Fruit fly (Drosophila melanogaster): ENCODE data around the gene GATAe.

Gene GATAe

DNA sequence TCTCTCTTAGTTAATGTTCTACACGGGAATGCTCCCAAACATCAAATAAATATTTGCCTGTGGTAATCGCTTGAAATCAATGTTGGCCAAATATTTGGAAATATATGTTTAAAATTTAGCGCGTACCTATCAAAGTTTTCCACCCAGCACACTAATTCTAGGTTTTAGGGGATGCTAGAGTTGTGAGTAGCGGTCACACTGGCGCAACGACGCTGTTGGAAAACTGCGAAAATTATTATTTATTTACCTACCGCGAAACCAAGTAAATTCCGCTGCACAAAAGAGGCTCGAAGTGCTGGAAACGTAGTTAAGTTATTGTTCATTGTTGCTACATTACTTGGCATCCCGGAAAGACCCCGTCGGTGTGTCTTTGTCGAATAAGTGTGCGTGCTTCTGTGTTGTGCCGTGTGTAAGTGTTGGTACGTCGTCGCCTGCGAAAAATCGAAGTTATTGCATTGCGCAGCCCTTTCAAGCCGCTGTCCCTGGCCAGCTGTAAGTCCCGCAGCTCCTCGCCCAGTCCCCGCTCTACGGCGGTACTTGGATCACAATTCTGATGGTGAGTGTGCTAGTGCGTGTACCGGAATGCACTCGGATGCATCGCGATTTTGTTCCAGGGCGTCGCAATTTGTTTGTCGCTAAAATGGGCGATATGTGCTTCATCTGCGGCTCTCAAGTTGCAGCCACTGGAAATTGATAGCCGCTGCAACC, 41.9 kb downstream of the GATAe start, which contains the start of gene msps (continued):
- TF ChIP-seq Six4 (GFP tag; optimal IDR thresholded peaks at IDR 0.05) (no peak), CG4617 (GFP tag; optimal IDR thresholded peaks at IDR 0.05; ENCODE audit: borderline replicate concordance) (peak; percentile 95), HLH4C (GFP tag; IDR thresholded peaks at IDR 0.05; ENCODE audit: partially characterized antibody) (peak; percentile 52; the same call in 2 of the 3 replicates), CG34224 (GFP tag; IDR thresholded peaks at IDR 0.05; ENCODE audit: partially characterized antibody) (no peak; the same call in 2 of the 3 replicates), ci (GFP tag; IDR thresholded peaks at IDR 0.05) (0 out of 3 replicates have a peak, but pooled peaks have one; percentile 5), hbn (GFP tag; IDR thresholded peaks at IDR 0.05; ENCODE audit: partially characterized antibody) (0 out of 2 replicates have a peak, but pooled peaks have one; percentile 10), mld (GFP tag; IDR thresholded peaks at IDR 0.05; ENCODE audit: partially characterized antibody) (peak; percentile 76; the same call in 2 of the 3 replicates), gfzf (GFP tag; optimal IDR thresholded peaks at IDR 0.05) (peak; percentile 95), sens (GFP tag) (peak; percentile 77), dmrt11E (tag; optimal IDR thresholded peaks at IDR 0.05) (no peak), CTCF (GFP tag; optimal IDR thresholded peaks at IDR 0.05) (peak; percentile 6), CHES-1-like (GFP tag; optimal IDR thresholded peaks at IDR 0.05) (peak; percentile 36), Ets97D (GFP tag; optimal IDR thresholded peaks at IDR 0.05) (peak; percentile 13), CG12659 (GFP tag; optimal IDR thresholded peaks at IDR 0.05) (peak; percentile 67), CG14710 (tag; optimal IDR thresholded peaks at IDR 0.05) (peak; percentile 62), Dll (GFP tag; IDR thresholded peaks at IDR 0.05; ENCODE audit: partially characterized antibody) (0 out of 4 replicates have a peak, but pooled peaks have one; percentile 42), Med (GFP tag) (peak; percentile 81), CG34422 (GFP tag; IDR thresholded peaks at IDR 0.05) (peak; percentile 49; the same call in 1 of the 3 replicates), vnd (GFP tag; IDR thresholded peaks at IDR 0.05; ENCODE audit: partially characterized antibody) (peak; percentile 54; the same call in 2 of the 3 replicates), sna (GFP tag; IDR thresholded peaks at IDR 0.05; ENCODE audit: partially characterized antibody) (no peak), CG3995 (GFP tag; optimal IDR thresholded peaks at IDR 0.05) (peak; percentile 37), CG5180 (GFP tag; optimal IDR thresholded peaks at IDR 0.05) (no peak), Myb (GFP tag; optimal IDR thresholded peaks at IDR 0.05) (peak; percentile 47), stwl (tag; optimal IDR thresholded peaks at IDR 0.05) (peak; percentile 28), nmo (GFP tag; optimal IDR thresholded peaks at IDR 0.05) (peak; percentile 56), toy (GFP tag; IDR thresholded peaks at IDR 0.05) (no peak), ase (GFP tag; IDR thresholded peaks at IDR 0.05) (no peak), esg (GFP tag; conservative IDR thresholded peaks at IDR 0.05) (no peak), Stat92E (GFP tag; optimal IDR thresholded peaks at IDR 0.05) (peak in 1 of 3 experiments; percentile 1), fd64A (GFP tag; optimal IDR thresholded peaks at IDR 0.05) (no peak), trem (tag; optimal IDR thresholded peaks at IDR 0.05) (peak; percentile 39), BEAF-32 (GFP tag; optimal IDR thresholded peaks at IDR 0.05) (peak; percentile 43), ewg (GFP tag; optimal IDR thresholded peaks at IDR 0.05) (peak; percentile 28), E2f2 (GFP tag; IDR thresholded peaks at IDR 0.05) (peak; percentile 97), CG15514 (GFP tag; optimal IDR thresholded peaks at IDR 0.05) (peak; percentile 52), CG10267 (tag; optimal IDR thresholded peaks at IDR 0.05) (peak; percentile 43), pita (GFP tag; optimal IDR thresholded peaks at IDR 0.05) (peak; percentile 70), CG17829 (tag; optimal IDR thresholded peaks at IDR 0.05) (peak; percentile 24), Bgb (GFP tag; IDR thresholded peaks at IDR 0.05; ENCODE audit: partially characterized antibody) (peak; percentile 58; the same call in 1 of the 2 replicates), nerfin-2 (GFP tag; IDR thresholded peaks at IDR 0.05; ENCODE audit: partially characterized antibody) (peak; percentile 78), CG6791 (GFP tag; IDR thresholded peaks at IDR 0.05; ENCODE audit: partially characterized antibody) (peak; percentile 89), Sry-δ (GFP tag; optimal IDR thresholded peaks at IDR 0.05) (peak; percentile 50), cwo (GFP tag; optimal IDR thresholded peaks at IDR 0.05) (no peak), row (GFP tag; IDR thresholded peaks at IDR 0.05) (0 out of 3 replicates have a peak, but pooled peaks have one; percentile 17), chinmo (GFP tag; IDR thresholded peaks at IDR 0.05; ENCODE audit: partially characterized antibody) (0 out of 4 replicates have a peak, but pooled peaks have one; percentile 49)

Measured in whole organism, embryonic.